Fruit fly (Drosophila melanogaster): ENCODE measurements around the gene RhoGEF64C.

RhoGEF64C gene

dm6 chr3L:4729805-4730204 lies 37.2 kb downstream of the RhoGEF64C start:
- TF ChIP-seq CG12605 (GFP tag; IDR thresholded peaks at IDR 0.05) (no peak), CG10348 (GFP tag; IDR thresholded peaks at IDR 0.05) (no peak), CG4496 (GFP tag; IDR thresholded peaks at IDR 0.05) (no peak), D1 (tag; optimal IDR thresholded peaks at IDR 0.05) (no peak), CG14655 (GFP tag; optimal IDR thresholded peaks at IDR 0.05) (no peak), CG9948 (tag; optimal IDR thresholded peaks at IDR 0.05) (no peak), CG8301 (tag; optimal IDR thresholded peaks at IDR 0.05) (no peak)

- TF ChIP-seq CG17806 (tag; optimal IDR thresholded peaks at IDR 0.05) (peak; percentile 65), CG10348 (GFP tag; IDR thresholded peaks at IDR 0.05) (no peak), CG12605 (GFP tag; IDR thresholded peaks at IDR 0.05) (peak; percentile 36), D1 (tag; optimal IDR thresholded peaks at IDR 0.05) (no peak), CG14655 (GFP tag; optimal IDR thresholded peaks at IDR 0.05) (peak; percentile 56), fd96Ca (GFP tag; IDR thresholded peaks at IDR 0.05) (no peak), CG13204 (GFP tag; optimal IDR thresholded peaks at IDR 0.05) (no peak), Pif1B (GFP tag; optimal IDR thresholded peaks at IDR 0.05) (peak; percentile 49), CG4496 (GFP tag; IDR thresholded peaks at IDR 0.05) (peak; percentile 69; the same call in 1 of the 3 replicates), CG8301 (tag; optimal IDR thresholded peaks at IDR 0.05) (peak; percentile 27), CG15710 (tag; optimal IDR thresholded peaks at IDR 0.05) (peak; percentile 73), rn (GFP tag; IDR thresholded peaks at IDR 0.05) (no peak), EcR (GFP tag; optimal IDR thresholded peaks at IDR 0.05) (no peak), CG34367 (tag; optimal IDR thresholded peaks at IDR 0.05) (peak; percentile 69), Ets98B (GFP tag; IDR thresholded peaks at IDR 0.05) (peak; percentile 35; the same call in 1 of the 2 replicates), Snoo (tag; optimal IDR thresholded peaks at IDR 0.05) (no peak), gl (tag; optimal IDR thresholded peaks at IDR 0.05) (no peak), CG9948 (tag; optimal IDR thresholded peaks at IDR 0.05) (peak; percentile 71), CG8159 (tag; optimal IDR thresholded peaks at IDR 0.05) (peak; percentile 48), CG32121 (GFP tag; IDR thresholded peaks at IDR 0.05) (no peak), Pif1A (GFP tag; optimal IDR thresholded peaks at IDR 0.05) (peak; percentile 68)
These were observed 39.1 kb downstream of the RhoGEF64C start for dm6 chr3L:4731687-4732086.

- TF ChIP-seq CG14655 (GFP tag; optimal IDR thresholded peaks at IDR 0.05) (peak; percentile 14), Pif1A (GFP tag; optimal IDR thresholded peaks at IDR 0.05) (no peak), CG10348 (GFP tag; IDR thresholded peaks at IDR 0.05) (peak; percentile 35; the same call in 1 of the 2 replicates), fd96Ca (GFP tag; IDR thresholded peaks at IDR 0.05) (peak; percentile 62; the same call in 2 of the 3 replicates), CG12605 (GFP tag; IDR thresholded peaks at IDR 0.05) (no peak), CG8301 (tag; optimal IDR thresholded peaks at IDR 0.05) (no peak), CG4496 (GFP tag; IDR thresholded peaks at IDR 0.05) (peak; percentile 60; the same call in 1 of the 3 replicates), Ets98B (GFP tag; IDR thresholded peaks at IDR 0.05) (peak; percentile 74), Snoo (tag; optimal IDR thresholded peaks at IDR 0.05) (no peak), CG32121 (GFP tag; IDR thresholded peaks at IDR 0.05) (peak; percentile 76), CG13204 (GFP tag; optimal IDR thresholded peaks at IDR 0.05) (no peak)
These were observed 44.1 kb downstream of the RhoGEF64C start for dm6 chr3L:4736643-4737042.

DNA sequence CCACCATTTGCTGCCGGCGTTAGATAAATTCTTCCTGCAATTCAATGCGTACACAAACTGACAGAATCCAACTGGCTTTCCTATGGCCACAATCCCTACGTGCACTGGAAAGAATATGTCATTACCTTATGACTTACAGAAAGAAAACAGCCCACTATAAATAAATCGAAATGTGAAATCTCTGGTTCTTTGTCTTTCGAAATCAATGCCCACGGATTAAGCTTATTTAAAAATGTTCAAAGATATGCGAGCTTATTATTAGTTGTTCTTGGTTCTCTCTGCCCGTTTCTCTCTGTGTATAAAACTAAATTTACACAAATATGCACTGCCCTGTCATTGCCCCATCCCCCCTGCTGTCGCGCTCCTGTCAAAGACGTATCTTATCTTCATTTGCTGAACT lies 52.6 kb downstream of the RhoGEF64C start:
- TF ChIP-seq CG17806 (tag; optimal IDR thresholded peaks at IDR 0.05) (no peak), Snoo (tag; optimal IDR thresholded peaks at IDR 0.05) (no peak), CG8301 (tag; optimal IDR thresholded peaks at IDR 0.05) (peak; percentile 69), CG32121 (GFP tag; IDR thresholded peaks at IDR 0.05) (no peak), rn (GFP tag; IDR thresholded peaks at IDR 0.05) (no peak), EcR (GFP tag; optimal IDR thresholded peaks at IDR 0.05) (no peak), Ets98B (GFP tag; IDR thresholded peaks at IDR 0.05) (no peak), CG12605 (GFP tag; IDR thresholded peaks at IDR 0.05) (no peak), CG4496 (GFP tag; IDR thresholded peaks at IDR 0.05) (0 out of 3 replicates have a peak, but pooled peaks have one; percentile 42), CG10348 (GFP tag; IDR thresholded peaks at IDR 0.05) (no peak), CG34367 (tag; optimal IDR thresholded peaks at IDR 0.05) (no peak), CG9948 (tag; optimal IDR thresholded peaks at IDR 0.05) (peak; percentile 34), CG15710 (tag; optimal IDR thresholded peaks at IDR 0.05) (no peak), CG8159 (tag; optimal IDR thresholded peaks at IDR 0.05) (peak; percentile 8), CG14655 (GFP tag; optimal IDR thresholded peaks at IDR 0.05) (peak; percentile 80), Pif1A (GFP tag; optimal IDR thresholded peaks at IDR 0.05) (peak; percentile 22), fd96Ca (GFP tag; IDR thresholded peaks at IDR 0.05) (0 out of 3 replicates have a peak, but pooled peaks have one; percentile 35), D1 (tag; optimal IDR thresholded peaks at IDR 0.05) (no peak), gl (tag; optimal IDR thresholded peaks at IDR 0.05) (no peak), Pif1B (GFP tag; optimal IDR thresholded peaks at IDR 0.05) (peak; percentile 31), CG13204 (GFP tag; optimal IDR thresholded peaks at IDR 0.05) (no peak)

dm6 chr3L:4747119-4747851 lies 54.7 kb downstream of the RhoGEF64C start:
- TF ChIP-seq D1 (tag; optimal IDR thresholded peaks at IDR 0.05) = no peak
- no peak for TF ChIP-seq CG10348 (GFP tag; IDR thresholded peaks at IDR 0.05)
- TF ChIP-seq CG32121 (GFP tag; IDR thresholded peaks at IDR 0.05) = no peak
- TF ChIP-seq CG9948 (tag; optimal IDR thresholded peaks at IDR 0.05) = peak; percentile 37
- TF ChIP-seq fd96Ca (GFP tag; IDR thresholded peaks at IDR 0.05) = no peak; the same call in 2 of the 3 replicates
- no peak for TF ChIP-seq Pif1A (GFP tag; optimal IDR thresholded peaks at IDR 0.05)
- peak; percentile 84 for TF ChIP-seq CG13204 (GFP tag; optimal IDR thresholded peaks at IDR 0.05)
- peak; percentile 76 for TF ChIP-seq CG8159 (tag; optimal IDR thresholded peaks at IDR 0.05)
- TF ChIP-seq gl (tag; optimal IDR thresholded peaks at IDR 0.05) = no peak
- peak; percentile 50 for TF ChIP-seq CG17806 (tag; optimal IDR thresholded peaks at IDR 0.05)
- TF ChIP-seq CG15710 (tag; optimal IDR thresholded peaks at IDR 0.05) = peak; percentile 40
- TF ChIP-seq rn (GFP tag; IDR thresholded peaks at IDR 0.05) = 0 out of 2 replicates have a peak, but pooled peaks have one; percentile 4
- no peak for TF ChIP-seq CG12605 (GFP tag; IDR thresholded peaks at IDR 0.05)
- no peak for TF ChIP-seq Pif1B (GFP tag; optimal IDR thresholded peaks at IDR 0.05)
- TF ChIP-seq Snoo (tag; optimal IDR thresholded peaks at IDR 0.05) = peak; percentile 23
- no peak for TF ChIP-seq Ets98B (GFP tag; IDR thresholded peaks at IDR 0.05)
- peak; percentile 93 for TF ChIP-seq EcR (GFP tag; optimal IDR thresholded peaks at IDR 0.05)
- no peak for TF ChIP-seq CG4496 (GFP tag; IDR thresholded peaks at IDR 0.05)
- TF ChIP-seq CG14655 (GFP tag; optimal IDR thresholded peaks at IDR 0.05) = peak; percentile 59
- TF ChIP-seq CG8301 (tag; optimal IDR thresholded peaks at IDR 0.05) = peak; percentile 53
- peak; percentile 30 for TF ChIP-seq CG34367 (tag; optimal IDR thresholded peaks at IDR 0.05)
